Worm (Caenorhabditis elegans): ENCODE measurements around the gene alg-2.
"Not testable (repeated sequence)": the region's sequence is repeated elsewhere in the genome, so short reads cannot be mapped to it uniquely, and the experiment has no call there.

alg-2 gene

DNA sequence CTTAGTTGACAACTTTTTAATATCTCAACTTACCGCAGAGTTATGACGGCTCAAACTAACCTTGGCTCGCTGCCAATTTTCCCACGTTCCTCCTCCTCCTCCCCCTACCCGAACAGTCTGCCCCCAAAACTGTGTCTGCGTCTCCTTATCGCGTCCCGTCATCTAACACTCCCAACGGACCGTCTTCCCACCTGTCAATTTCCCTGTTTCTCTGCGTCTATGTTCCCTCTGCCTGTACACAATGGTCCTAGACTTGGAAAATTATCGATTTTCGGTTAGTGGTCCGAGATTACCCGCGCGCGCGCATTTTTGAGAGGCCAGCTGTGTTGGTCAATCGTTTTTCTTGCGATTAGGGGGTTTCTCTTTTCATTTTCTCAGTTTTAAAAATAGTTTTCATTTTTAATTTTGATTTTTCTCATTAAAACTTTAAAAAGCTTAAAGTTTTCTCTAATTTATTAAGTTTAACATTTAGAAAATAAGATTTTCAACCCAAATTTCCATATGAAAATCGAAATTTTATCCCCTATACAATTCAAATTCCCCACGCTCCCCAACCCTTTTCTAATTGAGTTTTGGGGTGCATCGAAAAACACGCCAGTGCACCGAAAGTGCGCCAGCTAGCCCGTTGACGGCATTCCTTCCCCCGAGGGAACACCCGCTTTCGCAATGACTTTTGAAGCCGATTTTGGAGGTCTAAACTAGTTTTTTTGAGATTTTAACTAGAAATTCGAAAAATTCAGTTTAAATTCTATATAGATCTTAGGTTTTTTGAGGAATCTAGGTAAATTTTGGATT is at the start of gene alg-2:
TSS of gene alg-2 (plus strand) at position 220 of the 795 bp plus-strand sequence.
- TF ChIP-seq unc-62 (GFP tag; optimal IDR thresholded peaks at IDR 0.05) = no peak

ce11 chrII:823529-823928 is 49.5 kb upstream of the alg-2 start, which contains the start of gene F46F5.10:
Gene F46F5.10 (plus strand): TSS chrII:823829.
- TF ChIP-seq unc-62 (GFP tag; optimal IDR thresholded peaks at IDR 0.05) = no peak

- no peak for TF ChIP-seq unc-62 (GFP tag; optimal IDR thresholded peaks at IDR 0.05)
Observed at ce11 chrII:825521-825920, 47.5 kb upstream of the alg-2 start, which contains the start of gene F28A10.1. Gene F28A10.1 (plus strand): TSS chrII:825821.

- no peak for TF ChIP-seq unc-62 (GFP tag; optimal IDR thresholded peaks at IDR 0.05)
Observed at ce11 chrII:838414-838813, 34.6 kb upstream of the alg-2 start, which contains the start of gene F28A10.8. Gene F28A10.8 (minus strand): TSS chrII:838514.

ce11 chrII:840131-840530 is 32.9 kb upstream of the alg-2 start, which contains the start of gene clc-33:
Gene clc-33 (plus strand): TSS chrII:840431.
- no peak for TF ChIP-seq unc-62 (GFP tag; optimal IDR thresholded peaks at IDR 0.05)

ce11 chrII:843971-844370 is 29.0 kb upstream of the alg-2 start, which contains the start of gene F28A10.4:
Gene F28A10.4 (plus strand): TSS chrII:844271.
- no peak for TF ChIP-seq unc-62 (GFP tag; optimal IDR thresholded peaks at IDR 0.05)

- no peak for TF ChIP-seq unc-62 (GFP tag; optimal IDR thresholded peaks at IDR 0.05)
Observed at ce11 chrII:845618-846017, 27.4 kb upstream of the alg-2 start, which contains the start of gene F28A10.7. Gene F28A10.7 (minus strand): TSS chrII:845718.

ce11 chrII:848519-848918 is 24.5 kb upstream of the alg-2 start, which contains the start of the genes acdh-9 and F28A10.13:
Gene acdh-9 (minus strand): TSS chrII:848603.
Gene F28A10.13 (plus strand): TSS chrII:848812.
- TF ChIP-seq unc-62 (GFP tag; optimal IDR thresholded peaks at IDR 0.05) = no peak

ce11 chrII:850567-850966 is 22.4 kb upstream of the alg-2 start, which contains the start of gene F28A10.5:
Gene F28A10.5 (minus strand): TSS chrII:850667.
- not testable (repeated sequence) for TF ChIP-seq unc-62 (GFP tag; optimal IDR thresholded peaks at IDR 0.05)

ce11 chrII:861564-861963 is 11.4 kb upstream of the alg-2 start, which contains the start of gene Y46B2A.4:
Gene Y46B2A.4 (plus strand): TSS chrII:861864.
- TF ChIP-seq unc-62 (GFP tag; optimal IDR thresholded peaks at IDR 0.05) = no peak

- no peak for TF ChIP-seq unc-62 (GFP tag; optimal IDR thresholded peaks at IDR 0.05)
Observed at ce11 chrII:866801-867200, 6.2 kb upstream of the alg-2 start, which contains the start of gene Y46B2A.3. Gene Y46B2A.3 (minus strand): TSS chrII:866901.

ce11 chrII:868240-868864 is 4.7 kb upstream of the alg-2 start, which contains the start of gene fbxc-51:
Gene fbxc-51 (plus strand): TSS chrII:868814.
- TF ChIP-seq unc-62 (GFP tag; optimal IDR thresholded peaks at IDR 0.05) = no peak

ce11 chrII:869316-869715 is 3.7 kb upstream of the alg-2 start:
- no peak for TF ChIP-seq unc-62 (GFP tag; optimal IDR thresholded peaks at IDR 0.05)

DNA sequence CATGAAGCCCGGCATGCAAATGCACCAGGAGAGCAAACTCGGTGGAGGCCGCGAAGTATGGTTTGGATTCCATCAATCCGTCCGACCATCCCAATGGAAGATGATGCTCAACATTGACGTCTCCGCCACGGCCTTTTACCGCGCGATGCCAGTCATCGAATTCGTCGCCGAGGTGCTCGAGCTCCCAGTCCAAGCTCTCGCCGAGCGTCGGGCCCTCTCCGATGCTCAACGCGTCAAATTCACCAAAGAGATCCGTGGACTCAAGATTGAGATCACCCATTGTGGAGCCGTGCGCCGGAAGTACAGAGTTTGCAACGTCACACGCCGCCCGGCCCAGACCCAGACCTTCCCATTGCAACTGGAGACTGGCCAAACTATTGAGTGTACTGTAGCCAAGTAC is 2.7 kb downstream of the alg-2 start:
- TF ChIP-seq unc-62 (GFP tag; optimal IDR thresholded peaks at IDR 0.05) = no peak

ce11 chrII:880666-881226 is 7.7 kb downstream of the alg-2 start:
- TF ChIP-seq unc-62 (GFP tag; optimal IDR thresholded peaks at IDR 0.05) = no peak

- TF ChIP-seq unc-62 (GFP tag; optimal IDR thresholded peaks at IDR 0.05) = no peak
Observed at ce11 chrII:884204-884603, 11.2 kb downstream of the alg-2 start.

Measured in whole organism, dauer.